Fruit fly (Drosophila melanogaster): Measurements from ENCODE around the gene LysX.

The LysX gene

DNA sequence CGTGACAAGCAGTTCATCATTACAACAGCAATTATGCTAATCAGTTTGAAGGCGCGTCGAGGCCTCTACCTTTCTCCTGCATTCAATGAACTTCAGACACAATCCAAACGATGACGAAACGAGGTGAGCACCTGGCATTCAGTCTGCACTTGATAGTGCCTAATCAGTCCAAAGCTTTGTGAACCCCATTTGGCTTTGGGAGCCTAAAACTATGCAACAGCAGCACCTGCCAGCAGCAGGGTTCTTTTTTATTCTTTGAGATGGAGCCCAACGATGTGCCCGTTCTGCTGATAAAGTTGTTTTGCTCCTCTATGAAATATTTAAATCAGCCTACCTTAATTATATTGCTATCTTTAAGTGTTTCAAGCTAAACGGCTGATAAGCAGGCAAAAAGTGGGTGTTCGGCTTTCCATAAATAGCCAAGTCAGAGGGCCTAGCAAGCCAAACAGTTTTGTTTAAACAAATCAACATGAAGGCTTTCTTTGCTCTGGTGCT lies 32.2 kb upstream of the LysX start, which contains the start of gene LysS (continued):
- no peak for TF ChIP-seq sim (GFP tag; IDR thresholded peaks at IDR 0.05)
- 0 out of 3 replicates have a peak, but pooled peaks have one; percentile 36 for TF ChIP-seq CG2199 (GFP tag; IDR thresholded peaks at IDR 0.05)
- no peak for TF ChIP-seq CG1792 (GFP tag; optimal IDR thresholded peaks at IDR 0.05)
- TF ChIP-seq sob (GFP tag; IDR thresholded peaks at IDR 0.05) = no peak

DNA sequence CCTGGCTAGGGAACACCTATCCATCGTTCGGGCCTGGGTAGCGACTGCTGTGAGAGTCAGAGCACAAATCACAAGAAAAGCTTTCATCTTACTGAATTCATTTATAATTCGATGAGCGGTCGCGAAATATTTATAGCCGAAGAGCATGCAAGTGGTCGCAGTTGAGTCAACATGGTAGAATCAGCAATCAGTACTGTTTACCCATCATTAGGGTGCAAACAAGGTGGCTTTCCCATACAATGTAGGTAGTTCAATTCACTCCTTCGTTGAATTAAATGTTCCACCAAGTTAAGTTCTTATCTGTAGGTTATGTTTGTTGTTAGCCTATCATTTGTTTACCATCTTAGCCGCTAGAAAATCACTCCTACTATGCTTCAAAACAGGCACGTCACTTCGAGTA lies 23.5 kb upstream of the LysX start, which contains the start of gene LysP:
LysP (minus strand) TSS at position 101 of the 400 bp plus-strand sequence.
- TF ChIP-seq CG34376 (GFP tag; optimal IDR thresholded peaks at IDR 0.05) (no peak), exex (tag; optimal IDR thresholded peaks at IDR 0.05) (peak; percentile 15), CG18599 (GFP tag; optimal IDR thresholded peaks at IDR 0.05) (no peak), grn (GFP tag; optimal IDR thresholded peaks at IDR 0.05) (peak; percentile 43), fu2 (GFP tag; optimal IDR thresholded peaks at IDR 0.05) (no peak)

DNA sequence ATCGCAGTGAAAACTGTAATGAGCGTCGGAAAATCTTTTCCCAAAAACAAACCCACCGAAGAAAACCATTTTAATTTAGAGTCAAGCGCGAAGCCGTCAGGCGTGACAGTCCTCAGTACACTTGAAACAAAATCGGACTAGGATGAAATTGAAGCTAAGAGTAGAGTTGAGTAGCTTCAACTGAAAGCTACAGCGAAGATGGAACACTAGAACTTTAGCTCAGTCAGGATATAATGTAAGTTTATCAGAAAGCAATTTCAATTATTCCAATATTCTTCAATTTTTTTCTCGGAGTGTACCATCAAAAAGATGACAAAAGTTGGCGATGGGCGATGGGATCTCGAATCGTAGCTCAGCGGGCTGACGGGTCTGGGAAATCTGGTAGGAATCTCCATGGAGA lies 21.4 kb upstream of the LysX start:
- TF ChIP-seq CG12769 (tag; optimal IDR thresholded peaks at IDR 0.05) (peak; percentile 32), CG7963 (GFP tag; IDR thresholded peaks at IDR 0.05; ENCODE audit: partially characterized antibody) (no peak), Pdp1 (GFP tag; optimal IDR thresholded peaks at IDR 0.05) (peak; percentile 11 to 14), CG12659 (GFP tag; optimal IDR thresholded peaks at IDR 0.05) (peak; percentile 1), CG7839 (tag; optimal IDR thresholded peaks at IDR 0.05) (peak; percentile 54), Dad (GFP tag; optimal IDR thresholded peaks at IDR 0.05) (peak; percentile 3), CG13123 (GFP tag; optimal IDR thresholded peaks at IDR 0.05) (no peak), sd (tag; optimal IDR thresholded peaks at IDR 0.05) (no peak), Xrp1 (GFP tag; IDR thresholded peaks at IDR 0.05) (peak; percentile 70), CG30020 (tag; optimal IDR thresholded peaks at IDR 0.05) (no peak), Aef1 (GFP tag; IDR thresholded peaks at IDR 0.05) (0 out of 3 replicates have a peak, but pooled peaks have one; percentile 25), vvl (GFP tag; IDR thresholded peaks at IDR 0.05) (peak; percentile 71), Lim3 (GFP tag; IDR thresholded peaks at IDR 0.05) (no peak), Dip3 (GFP tag; optimal IDR thresholded peaks at IDR 0.05) (no peak), CG17829 (tag; optimal IDR thresholded peaks at IDR 0.05) (peak; percentile 48), Mes4 (GFP tag; optimal IDR thresholded peaks at IDR 0.05) (no peak), CG8765 (GFP tag; IDR thresholded peaks at IDR 0.05) (no peak), CG5180 (GFP tag; optimal IDR thresholded peaks at IDR 0.05) (no peak), CG1529 (GFP tag; optimal IDR thresholded peaks at IDR 0.05) (no peak), CG4282 (GFP tag; optimal IDR thresholded peaks at IDR 0.05) (no peak), CG8359 (GFP tag; optimal IDR thresholded peaks at IDR 0.05; ENCODE audit: borderline replicate concordance) (peak; percentile 21), CG1024 (GFP tag; IDR thresholded peaks at IDR 0.05) (peak; percentile 58; the same call in 1 of the 2 replicates), mld (GFP tag; IDR thresholded peaks at IDR 0.05; ENCODE audit: partially characterized antibody) (no peak), CG15601 (tag; optimal IDR thresholded peaks at IDR 0.05) (peak; percentile 29), Side (GFP tag; optimal IDR thresholded peaks at IDR 0.05) (no peak), CG6689 (GFP tag; IDR thresholded peaks at IDR 0.05) (peak; percentile 59; the same call in 1 of the 2 replicates), CG3838 (GFP tag; optimal IDR thresholded peaks at IDR 0.05) (no peak), Asciz (GFP tag; optimal IDR thresholded peaks at IDR 0.05) (peak; percentile 53), eyg (GFP tag; optimal IDR thresholded peaks at IDR 0.05) (no peak), CG15011 (GFP tag; optimal IDR thresholded peaks at IDR 0.05) (peak; percentile 15), ab (GFP tag; optimal IDR thresholded peaks at IDR 0.05) (no peak), ttk (GFP tag; IDR thresholded peaks at IDR 0.05) (0 out of 2 replicates have a peak, but pooled peaks have one; percentile 30), sens-2 (GFP tag; IDR thresholded peaks at IDR 0.05) (no peak), Neu2 (GFP tag; optimal IDR thresholded peaks at IDR 0.05; ENCODE audit: borderline replicate concordance) (no peak), tx (GFP tag; optimal IDR thresholded peaks at IDR 0.05) (no peak), nau (GFP tag; optimal IDR thresholded peaks at IDR 0.05) (peak; percentile 14), CG7271 (tag; optimal IDR thresholded peaks at IDR 0.05) (no peak), insv (GFP tag; optimal IDR thresholded peaks at IDR 0.05) (no peak)
